Worm (Caenorhabditis elegans): Measurements from ENCODE around the gene R05D8.7.

DNA sequence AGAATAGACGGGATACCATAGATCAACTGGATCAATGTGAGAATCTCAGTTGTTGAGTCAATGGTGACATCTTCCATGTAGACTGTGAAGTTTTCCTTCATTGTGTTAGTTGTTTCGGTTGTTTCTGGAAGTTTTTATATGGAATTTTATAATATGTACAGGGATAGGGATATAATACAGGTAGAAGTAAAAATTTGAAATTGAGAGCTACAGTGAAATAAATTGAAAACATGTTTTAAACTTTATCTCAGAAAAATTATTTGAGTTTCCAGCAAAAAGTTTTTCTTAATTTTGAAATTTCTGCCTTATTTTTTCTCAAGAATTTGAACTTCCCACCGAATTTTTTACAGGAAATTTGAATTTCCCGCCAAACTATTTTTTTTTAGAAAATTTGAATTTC is 20.7 kb downstream of the R05D8.7 start, which contains the start of gene srg-62:
- TF ChIP-seq W03F9.2 (tag; optimal IDR thresholded peaks at IDR 0.05) = no peak
- TF ChIP-seq him-1 (tag; optimal IDR thresholded peaks at IDR 0.05) = no peak

Data from whole organism, L4/young adult.